Fruit fly (Drosophila melanogaster): ENCODE results near the gene CG42486.

DNA sequence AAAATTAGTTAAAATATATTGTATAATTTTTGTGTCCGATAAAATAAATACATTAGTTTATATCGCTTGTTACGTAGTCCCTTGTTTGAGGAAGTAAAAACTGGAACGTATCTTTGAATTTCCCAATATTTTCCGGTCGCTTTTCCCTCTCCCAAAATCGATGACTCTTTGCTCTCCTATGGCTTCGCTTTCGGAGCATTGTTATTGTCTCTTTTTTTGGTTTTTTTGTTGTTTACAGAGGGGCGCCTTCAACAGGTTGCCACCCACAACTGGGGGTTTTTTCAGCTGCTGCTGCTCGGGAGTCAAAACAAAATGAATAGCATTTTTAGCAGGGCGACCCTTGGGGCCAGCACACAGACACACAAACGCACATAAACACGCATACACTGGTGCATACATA, 32.0 kb downstream of the CG42486 start:
- no peak for TF ChIP-seq EcR (GFP tag; optimal IDR thresholded peaks at IDR 0.05)
- no peak for TF ChIP-seq pan (optimal IDR thresholded peaks at IDR 0.05)
- no peak for TF ChIP-seq usp (GFP tag; optimal IDR thresholded peaks at IDR 0.05)
- TF ChIP-seq psq (optimal IDR thresholded peaks at IDR 0.05): no peak
- TF ChIP-seq CG8478 (optimal IDR thresholded peaks at IDR 0.05): no peak

All from whole organism.